Fruit fly (Drosophila melanogaster) whole organism, wandering third instar larva: ENCODE results near the gene CG6749.

ENCODE experiments used
- Abd-B ChIP-seq: fragments of >200 bp; optimal IDR thresholded peaks from 2 replicates; lab custom pipeline; 2017; ENCODE audit warnings: missing biosample characterization, missing genetic modification characterization
- CrebA ChIP-seq: fragments of 200-800 bp; sonication (Bioruptor generic); optimal IDR thresholded peaks from 2 replicates; lab custom pipeline; 2016; ENCODE audit warnings: missing biosample characterization, mild to moderate bottlenecking, missing genetic modification characterization, borderline replicate concordance
- Dfd ChIP-seq: fragments of >200 bp; optimal IDR thresholded peaks from 2 replicates; lab custom pipeline; 2017; ENCODE audit warnings: missing biosample characterization, missing genetic modification characterization
- Dif ChIP-seq: fragments of 200-275, 200-300 bp; sonication (Bioruptor generic); optimal IDR thresholded peaks from 2 replicates; lab custom pipeline; 2018; ENCODE audit warnings: missing biosample characterization, missing genetic modification characterization; ENCODE audit not compliant: partially characterized antibody
- GATAd ChIP-seq: sonication (Bioruptor generic); optimal IDR thresholded peaks from 2 replicates; lab custom pipeline; 2016; ENCODE audit warnings: missing biosample characterization, missing genetic modification characterization
- Hnf4 ChIP-seq: fragments of 200-800 bp; sonication (Bioruptor generic); optimal IDR thresholded peaks from 2 replicates; lab custom pipeline; 2016; ENCODE audit warnings: missing biosample characterization, mild to moderate bottlenecking, missing genetic modification characterization
- N ChIP-seq: fragments of >200 bp; optimal IDR thresholded peaks from 2 replicates; lab custom pipeline; 2018; ENCODE audit warnings: missing biosample characterization, missing external identifiers, missing genetic modification characterization
- Rel ChIP-seq, 2 experiments: fragments of 200-800 bp; sonication (Bioruptor generic) in 1 of 2; optimal IDR thresholded peaks; 2 replicates in 1 of 2; 3 replicates in 1 of 2; lab custom pipeline; 2016 to 2019; ENCODE audit warnings: mild to moderate bottlenecking in 2 of 2, missing biosample characterization in 2 of 2, missing genetic modification characterization in 2 of 2, moderate library complexity in 1 of 2
- Sp1 ChIP-seq: fragments of 200-800 bp; sonication (Bioruptor generic); optimal IDR thresholded peaks from 3 replicates; lab custom pipeline; 2019; ENCODE audit warnings: missing biosample characterization, mild to moderate bottlenecking, missing genetic modification characterization, moderate library complexity
- brk ChIP-seq: fragments of 200-800 bp; sonication (Bioruptor generic); optimal IDR thresholded peaks from 2 replicates; lab custom pipeline; 2016; ENCODE audit warnings: missing biosample characterization, mild to moderate bottlenecking, missing genetic modification characterization
- dl ChIP-seq, 2 experiments: fragments of 175-275, 200-275 bp in 1 of 2; fragments of 200-275 bp in 1 of 2; sonication (Bioruptor generic); optimal IDR thresholded peaks; lab custom pipeline; 2018; ENCODE audit warnings: mild to moderate bottlenecking in 2 of 2, missing biosample characterization in 2 of 2, missing genetic modification characterization in 2 of 2, moderate library complexity in 2 of 2; ENCODE audit not compliant: partially characterized antibody in 2 of 2, insufficient read depth in 1 of 2
- dmrt93B ChIP-seq: fragments of 200-800 bp; sonication (Bioruptor generic); optimal IDR thresholded peaks from 2 replicates; lab custom pipeline; 2018; ENCODE audit warnings: missing biosample characterization, mild to moderate bottlenecking, missing genetic modification characterization
- dsf ChIP-seq: sonication (Bioruptor generic); optimal IDR thresholded peaks from 2 replicates; lab custom pipeline; 2016; ENCODE audit warnings: missing biosample characterization, missing genetic modification characterization, borderline replicate concordance
- ey ChIP-seq: fragments of 200-800 bp; sonication (Bioruptor generic); optimal IDR thresholded peaks from 2 replicates; lab custom pipeline; 2016; ENCODE audit warnings: missing biosample characterization, missing genetic modification characterization
- foxo ChIP-seq, 2 experiments: fragments of 200-800 bp; sonication (Bioruptor generic); optimal IDR thresholded peaks; 2 replicates in 1 of 2; 3 replicates in 1 of 2; lab custom pipeline; 2016 to 2017; ENCODE audit warnings: missing biosample characterization in 2 of 2, missing genetic modification characterization in 2 of 2
- lola ChIP-seq: fragments of >200 bp; optimal IDR thresholded peaks from 2 replicates; lab custom pipeline; 2017; ENCODE audit warnings: missing biosample characterization, missing genetic modification characterization
- pan ChIP-seq: fragments of >200 bp; optimal IDR thresholded peaks from 2 replicates; lab custom pipeline; 2017
- psq ChIP-seq: fragments of 200-800 bp; sonication (Bioruptor generic); optimal IDR thresholded peaks from 3 replicates; lab custom pipeline; 2017; ENCODE audit warnings: missing biosample characterization, mild to moderate bottlenecking, missing genetic modification characterization, moderate library complexity
- sage ChIP-seq: fragments of 200-800 bp; sonication (Bioruptor generic); optimal IDR thresholded peaks from 2 replicates; lab custom pipeline; 2016; ENCODE audit warnings: missing biosample characterization, mild to moderate bottlenecking, missing genetic modification characterization
- tai ChIP-seq: sonication (Bioruptor generic); optimal IDR thresholded peaks from 2 replicates; lab custom pipeline; 2016; ENCODE audit warnings: missing biosample characterization, missing genetic modification characterization

Gene CG6749

dm6 chr3L:9687536-9687935 lies 46.1 kb downstream of the CG6749 start:
- TF ChIP-seq Dif (GFP tag; lab: Kevin White, UChicago) (no peak), dsf (no peak), foxo (GFP tag; optimal IDR thresholded peaks at IDR 0.05; lab: Kevin White, UChicago) (no peak), Sp1 (GFP tag; lab: Kevin White, UChicago) (no peak), psq (GFP tag; lab: Kevin White, UChicago) (no peak), lola (GFP tag; lab: Kevin White, UChicago) (no peak), dmrt93B (GFP tag; lab: Kevin White, UChicago) (no peak), N (no peak), Rel (GFP tag; optimal IDR thresholded peaks at IDR 0.05; lab: Kevin White, UChicago) (no peak), Rel (tag; optimal IDR thresholded peaks at IDR 0.05; lab: Kevin White, UChicago) (no peak), sage (GFP tag; lab: Kevin White, UChicago) (no peak)

DNA sequence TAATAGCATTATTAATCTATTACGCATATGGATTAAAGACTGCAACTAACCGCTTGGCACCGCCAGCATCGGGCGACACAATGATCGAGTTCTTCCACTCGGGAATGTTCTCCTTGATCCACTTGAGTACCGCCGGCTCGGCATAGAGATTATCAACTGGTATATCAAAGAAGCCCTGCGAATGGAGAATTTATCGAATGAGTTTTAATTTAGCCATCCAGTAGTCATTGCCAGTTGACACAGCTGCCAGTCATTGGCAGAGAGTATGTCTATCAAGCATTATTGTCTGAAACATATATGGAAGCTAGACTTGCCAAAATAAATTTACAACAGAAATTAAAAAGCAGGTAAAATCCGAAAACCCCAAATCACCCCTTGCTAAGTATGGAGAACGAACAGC lies 48.7 kb downstream of the CG6749 start, which contains the start of gene CG16719:
TSS of gene CG16719 (plus strand) at position 301 of the 400 bp plus-strand sequence.
- TF ChIP-seq pan (lab: Kevin White, UChicago) = no peak
- no peak for TF ChIP-seq GATAd
- no peak for TF ChIP-seq brk (GFP tag; lab: Kevin White, UChicago)
- no peak for TF ChIP-seq tai (GFP tag; lab: Kevin White, UChicago)
- TF ChIP-seq Dfd (GFP tag; lab: Kevin White, UChicago) = no peak
- no peak for TF ChIP-seq ey (GFP tag; lab: Kevin White, UChicago)
- TF ChIP-seq dl (GFP tag; optimal IDR thresholded peaks at IDR 0.05; lab: Kevin White, UChicago; ENCODE audit: insufficient read depth in 1 of 2, partially characterized antibody in 2 of 2) = no peak
- TF ChIP-seq dsf = no peak
- TF ChIP-seq Sp1 (GFP tag; lab: Kevin White, UChicago) = no peak
- no peak for TF ChIP-seq Abd-B (GFP tag; lab: Kevin White, UChicago)
- TF ChIP-seq Rel (GFP tag; optimal IDR thresholded peaks at IDR 0.05; lab: Kevin White, UChicago) = no peak
- no peak for TF ChIP-seq Rel (tag; optimal IDR thresholded peaks at IDR 0.05; lab: Kevin White, UChicago)
- TF ChIP-seq CrebA = no peak
- no peak for TF ChIP-seq Hnf4 (GFP tag; lab: Kevin White, UChicago)
